Fruit fly (Drosophila melanogaster): Measurements from ENCODE around the gene Grip71.

Gene Grip71

dm6 chr2L:18705617-18706046 lies 3.0 kb upstream of the Grip71 start, which contains the start of gene Jwa (continued):
- TF ChIP-seq Fer3 (tag; optimal IDR thresholded peaks at IDR 0.05) (peak; percentile 80), CG4820 (GFP tag; optimal IDR thresholded peaks at IDR 0.05) (peak; percentile 74), CG13624 (GFP tag; optimal IDR thresholded peaks at IDR 0.05) (peak; percentile 87), fd102C (GFP tag; optimal IDR thresholded peaks at IDR 0.05) (peak; percentile 61), CG34422 (GFP tag; IDR thresholded peaks at IDR 0.05) (peak; percentile 93), gsb-n (tag; optimal IDR thresholded peaks at IDR 0.05) (peak; percentile 90), CG10565 (GFP tag; optimal IDR thresholded peaks at IDR 0.05) (peak; percentile 52), grn (GFP tag; optimal IDR thresholded peaks at IDR 0.05) (peak; percentile 40), CG10543 (GFP tag; optimal IDR thresholded peaks at IDR 0.05) (peak; percentile 94), CG13287 (GFP tag; IDR thresholded peaks at IDR 0.05; ENCODE audit: partially characterized antibody) (peak; percentile 100), ara (GFP tag; IDR thresholded peaks at IDR 0.05) (peak; percentile 84), gce (GFP tag; IDR thresholded peaks at IDR 0.05) (0 out of 3 replicates have a peak, but pooled peaks have one; percentile 35), seq (GFP tag; IDR thresholded peaks at IDR 0.05) (peak; percentile 83), Hmx (GFP tag; optimal IDR thresholded peaks at IDR 0.05) (peak; percentile 81), ab (GFP tag; optimal IDR thresholded peaks at IDR 0.05) (peak; percentile 80), Scr (GFP tag; IDR thresholded peaks at IDR 0.05; ENCODE audit: partially characterized antibody) (peak; percentile 99), CG8388 (GFP tag; optimal IDR thresholded peaks at IDR 0.05) (peak; percentile 68), slou (GFP tag; optimal IDR thresholded peaks at IDR 0.05) (peak; percentile 93), Ravus (GFP tag; IDR thresholded peaks at IDR 0.05) (peak; percentile 53), bsh (GFP tag; optimal IDR thresholded peaks at IDR 0.05) (peak; percentile 38 to 96), CG15479 (GFP tag; optimal IDR thresholded peaks at IDR 0.05) (no peak), CG10462 (GFP tag; optimal IDR thresholded peaks at IDR 0.05) (peak; percentile 77), gro (GFP tag; optimal IDR thresholded peaks at IDR 0.05) (peak; percentile 88), Bgb (GFP tag; IDR thresholded peaks at IDR 0.05; ENCODE audit: partially characterized antibody) (peak; percentile 98), repo (GFP tag; optimal IDR thresholded peaks at IDR 0.05) (peak; percentile 84), dimm (GFP tag; IDR thresholded peaks at IDR 0.05) (peak; percentile 85), Side (GFP tag; optimal IDR thresholded peaks at IDR 0.05) (peak; percentile 91), tin (GFP tag; optimal IDR thresholded peaks at IDR 0.05) (peak; percentile 96), CG15696 (tag; optimal IDR thresholded peaks at IDR 0.05) (peak; percentile 84), CG18011 (GFP tag; optimal IDR thresholded peaks at IDR 0.05) (peak; percentile 90), Eip74EF (GFP tag; optimal IDR thresholded peaks at IDR 0.05) (peak in 1 of 2 experiments; percentile 46), toy (GFP tag; IDR thresholded peaks at IDR 0.05) (peak; percentile 53; the same call in 1 of the 2 replicates), CG6683 (GFP tag; optimal IDR thresholded peaks at IDR 0.05) (peak; percentile 44), HmgZ (tag; optimal IDR thresholded peaks at IDR 0.05) (peak; percentile 97), CG14667 (GFP tag; IDR thresholded peaks at IDR 0.05) (peak; percentile 80), cas (GFP tag; IDR thresholded peaks at IDR 0.05) (peak; percentile 92), nau (GFP tag; optimal IDR thresholded peaks at IDR 0.05) (no peak), jigr1 (GFP tag; IDR thresholded peaks at IDR 0.05) (peak; percentile 88), BtbVII (GFP tag; optimal IDR thresholded peaks at IDR 0.05) (no peak), Deaf1 (tag; optimal IDR thresholded peaks at IDR 0.05) (peak; percentile 56), CG8944 (GFP tag; optimal IDR thresholded peaks at IDR 0.05) (peak; percentile 94), zfh1 (GFP tag; IDR thresholded peaks at IDR 0.05) (peak; percentile 92), CG7987 (GFP tag; optimal IDR thresholded peaks at IDR 0.05) (peak; percentile 61), Jarid2 (GFP tag; optimal IDR thresholded peaks at IDR 0.05) (peak; percentile 46), CG14860 (GFP tag; IDR thresholded peaks at IDR 0.05; ENCODE audit: partially characterized antibody) (peak; percentile 100), CG8089 (GFP tag; optimal IDR thresholded peaks at IDR 0.05) (peak; percentile 85), CG5245 (GFP tag; optimal IDR thresholded peaks at IDR 0.05) (peak; percentile 62), cwo (GFP tag; optimal IDR thresholded peaks at IDR 0.05) (peak; percentile 61), slbo (GFP tag; IDR thresholded peaks at IDR 0.05) (peak; percentile 98), chif (GFP tag; optimal IDR thresholded peaks at IDR 0.05) (peak; percentile 94)
